Fruit fly (Drosophila melanogaster) whole organism, embryonic: ENCODE measurements around the gene Arl5.

Experiments
- C15 ChIP-seq: fragments of 200-800 bp; sonication (Bioruptor generic); IDR thresholded peaks from 3 replicates; pipeline ENCODE4 v1.3.6; 2022; ENCODE audit warnings: missing biosample characterization, missing genetic modification characterization
- CG10462 ChIP-seq: fragments of 200-800 bp; sonication (Bioruptor generic); optimal IDR thresholded peaks from 2 replicates; lab custom pipeline; 2016; ENCODE audit warnings: missing biosample characterization, missing genetic modification characterization
- CG10565 ChIP-seq: fragments of 200-800 bp; sonication (Bioruptor generic); optimal IDR thresholded peaks from 3 replicates; lab custom pipeline; 2016; ENCODE audit warnings: missing biosample characterization, mild to moderate bottlenecking, missing genetic modification characterization
- CG11723 ChIP-seq: fragments of 200-800 bp; sonication (Bioruptor generic); optimal IDR thresholded peaks from 2 replicates; lab custom pipeline; 2017; ENCODE audit warnings: missing biosample characterization, mild to moderate bottlenecking, missing genetic modification characterization
- CG12104 ChIP-seq: fragments of 200-800 bp; sonication (Bioruptor generic); optimal IDR thresholded peaks from 3 replicates; lab custom pipeline; 2016; ENCODE audit warnings: missing biosample characterization, missing genetic modification characterization
- CG1233 ChIP-seq: fragments of 200-800 bp; sonication (Bioruptor generic); optimal IDR thresholded peaks from 4 replicates; lab custom pipeline; 2018; ENCODE audit warnings: missing biosample characterization, mild to moderate bottlenecking, missing genetic modification characterization
- CG18599 ChIP-seq: fragments of 200-800 bp; sonication (Bioruptor generic); optimal IDR thresholded peaks from 3 replicates; lab custom pipeline; 2017; ENCODE audit warnings: missing biosample characterization, missing genetic modification characterization, mild to moderate bottlenecking, moderate library complexity, missing genetic modification reagents
- CG2199 ChIP-seq: fragments of 200-800 bp; sonication (Bioruptor generic); IDR thresholded peaks from 3 replicates; pipeline ENCODE4 v1.3.6; 2022; ENCODE audit warnings: missing biosample characterization, missing genetic modification characterization
- CG2202 ChIP-seq: fragments of 200-800 bp; sonication (Bioruptor generic); optimal IDR thresholded peaks from 2 replicates; lab custom pipeline; 2018; ENCODE audit warnings: missing biosample characterization, mild to moderate bottlenecking, missing genetic modification characterization
- CG2712 ChIP-seq: fragments of 200-800 bp; optimal IDR thresholded peaks from 3 replicates; lab custom pipeline; 2019; ENCODE audit warnings: missing biosample characterization, mild to moderate bottlenecking, missing genetic modification characterization, moderate library complexity
- CG2875 ChIP-seq: fragments of 200-800 bp; sonication (Bioruptor generic); optimal IDR thresholded peaks from 2 replicates; lab custom pipeline; 2017; ENCODE audit warnings: missing biosample characterization, mild to moderate bottlenecking, missing genetic modification characterization, missing genetic modification reagents
- CG32772 ChIP-seq: fragments of 200-800 bp; sonication (Bioruptor generic); IDR thresholded peaks from 2 replicates; pipeline ENCODE4 v1.3.6; 2022; ENCODE audit warnings: missing biosample characterization, missing genetic modification characterization
- CG4707 ChIP-seq: fragments of 200-800 bp; sonication (Bioruptor generic); optimal IDR thresholded peaks from 2 replicates; lab custom pipeline; 2018; ENCODE audit warnings: missing biosample characterization, mild to moderate bottlenecking, missing genetic modification characterization, moderate library complexity
- CG4820 ChIP-seq: fragments of 200-800 bp; sonication (Bioruptor generic); optimal IDR thresholded peaks from 3 replicates; lab custom pipeline; 2016; ENCODE audit warnings: missing biosample characterization, missing genetic modification characterization
- CG7357 ChIP-seq: fragments of 200-800 bp; sonication (Bioruptor generic); IDR thresholded peaks from 3 replicates; pipeline ENCODE4 v1.3.6; 2022; ENCODE audit warnings: missing biosample characterization, missing genetic modification characterization
- CG8944 ChIP-seq: fragments of 200-800 bp; sonication (Bioruptor generic); optimal IDR thresholded peaks from 3 replicates; lab custom pipeline; 2016; ENCODE audit warnings: missing biosample characterization, missing genetic modification characterization
- CG9932 ChIP-seq: fragments of 200-800 bp; sonication (Bioruptor generic); IDR thresholded peaks from 2 replicates; pipeline ENCODE4 v1.3.6; 2022; ENCODE audit warnings: missing biosample characterization, missing genetic modification characterization
- D ChIP-seq, 2 experiments: fragments of 200-800 bp in 1 of 2; fragments of >200 bp in 1 of 2; sonication (Bioruptor generic) in 1 of 2; optimal IDR thresholded peaks; 2 replicates in 1 of 2; 3 replicates in 1 of 2; lab custom pipeline; 2017; ENCODE audit warnings: mild to moderate bottlenecking in 1 of 2, missing biosample characterization in 1 of 2, missing genetic modification characterization in 1 of 2, missing genetic modification reagents in 1 of 2
- Dip2 ChIP-seq: fragments of 200-800 bp; sonication (Bioruptor generic); IDR thresholded peaks from 2 replicates; pipeline ENCODE4 v1.3.6; 2022; ENCODE audit warnings: missing biosample characterization, missing genetic modification characterization
- Dp ChIP-seq: fragments of 200-800 bp; sonication (Bioruptor generic); optimal IDR thresholded peaks from 2 replicates; lab custom pipeline; 2018; ENCODE audit warnings: missing biosample characterization, mild to moderate bottlenecking, missing genetic modification characterization, moderate library complexity
- HHEX ChIP-seq: fragments of 200-800 bp; sonication (Bioruptor generic); optimal IDR thresholded peaks from 3 replicates; lab custom pipeline; 2017; ENCODE audit warnings: missing biosample characterization, mild to moderate bottlenecking, missing genetic modification characterization, missing genetic modification reagents
- HmgD ChIP-seq: fragments of 200-800 bp; sonication (Bioruptor generic); optimal IDR thresholded peaks from 3 replicates; lab custom pipeline; 2016; ENCODE audit warnings: missing biosample characterization, missing genetic modification characterization
- Med ChIP-seq: fragments of 200-800 bp; sonication (Bioruptor generic); peaks from one replicate; lab custom pipeline; 2016; ENCODE audit warnings: missing biosample characterization, missing genetic modification characterization, mild to moderate bottlenecking, inconsistent platforms, moderate library complexity
- Nf-YC ChIP-seq: fragments of 200-800 bp; optimal IDR thresholded peaks from 3 replicates; lab custom pipeline; 2019; ENCODE audit warnings: missing biosample characterization, mild to moderate bottlenecking, missing genetic modification characterization, moderate library complexity
- Oaz ChIP-seq: fragments of 200-800 bp; sonication (Bioruptor generic); IDR thresholded peaks from 2 replicates; pipeline ENCODE4 v1.3.6; 2022; ENCODE audit warnings: missing biosample characterization, missing genetic modification characterization
- Pdp1 ChIP-seq, 2 experiments: fragments of 200-800 bp; sonication (Bioruptor generic); optimal IDR thresholded peaks; 3 replicates each; lab custom pipeline; 2016; ENCODE audit warnings: missing biosample characterization in 2 of 2, missing genetic modification characterization in 2 of 2, mild to moderate bottlenecking in 1 of 2, moderate library complexity in 1 of 2
- Rfx ChIP-seq: fragments of 200-800 bp; sonication (Bioruptor generic); IDR thresholded peaks from 2 replicates; pipeline ENCODE4 v1.3.6; 2022; ENCODE audit warnings: missing biosample characterization, missing genetic modification characterization
- aop ChIP-seq: fragments of 200-800 bp; sonication (Bioruptor generic); IDR thresholded peaks from 2 replicates; pipeline ENCODE4 v1.3.6; 2022; ENCODE audit warnings: missing biosample characterization, missing genetic modification characterization
- btn ChIP-seq: fragments of 200-800 bp; sonication (Bioruptor generic); optimal IDR thresholded peaks from 2 replicates; lab custom pipeline; 2016; ENCODE audit warnings: missing biosample characterization, missing genetic modification characterization
- cwo ChIP-seq: fragments of 200-800 bp; sonication (Bioruptor generic); optimal IDR thresholded peaks from 3 replicates; lab custom pipeline; 2017; ENCODE audit warnings: missing biosample characterization, missing genetic modification characterization, mild to moderate bottlenecking, moderate library complexity, missing genetic modification reagents
- dan ChIP-seq: fragments of 200-800 bp; sonication (Bioruptor generic); IDR thresholded peaks from 2 replicates; pipeline ENCODE4 v1.3.6; 2022; ENCODE audit warnings: missing biosample characterization, missing genetic modification characterization
- danr ChIP-seq: fragments of 200-800 bp; sonication (Bioruptor generic); IDR thresholded peaks from 2 replicates; pipeline ENCODE4 v1.3.6; 2022; ENCODE audit warnings: missing biosample characterization, missing genetic modification characterization
- dpn ChIP-seq, 2 experiments: fragments of 200-800 bp; sonication (Bioruptor generic); optimal IDR thresholded peaks; 3 replicates each; lab custom pipeline; 2016; ENCODE audit warnings: missing biosample characterization in 2 of 2, missing genetic modification characterization in 2 of 2
- inv ChIP-seq: fragments of 200-800 bp; sonication (Bioruptor generic); IDR thresholded peaks from 2 replicates; pipeline ENCODE4 v1.3.6; 2022; ENCODE audit warnings: missing biosample characterization, missing genetic modification characterization; ENCODE audit not compliant: partially characterized antibody
- jigr1 ChIP-seq: fragments of 200-800 bp; sonication (Bioruptor generic); IDR thresholded peaks from 3 replicates; pipeline ENCODE4 v1.3.6; 2022; ENCODE audit warnings: missing biosample characterization, missing genetic modification characterization
- maf-S ChIP-seq: fragments of 200-800 bp; sonication (Bioruptor generic); optimal IDR thresholded peaks from 2 replicates; lab custom pipeline; 2016; ENCODE audit warnings: missing biosample characterization, missing genetic modification characterization
- mld ChIP-seq: fragments of 200-800 bp; sonication (Bioruptor generic); IDR thresholded peaks from 3 replicates; pipeline ENCODE4 v1.3.6; 2022; ENCODE audit warnings: missing biosample characterization, missing genetic modification characterization; ENCODE audit not compliant: partially characterized antibody
- nau ChIP-seq: fragments of 200-800 bp; sonication (Bioruptor generic); optimal IDR thresholded peaks from 3 replicates; lab custom pipeline; 2017; ENCODE audit warnings: missing biosample characterization, mild to moderate bottlenecking, missing genetic modification characterization, missing genetic modification reagents
- odd ChIP-seq: fragments of 200-800 bp; sonication (Bioruptor generic); optimal IDR thresholded peaks from 2 replicates; lab custom pipeline; 2017; ENCODE audit warnings: missing biosample characterization, mild to moderate bottlenecking, missing genetic modification characterization
- onecut ChIP-seq: fragments of 200-800 bp; sonication (Bioruptor generic); IDR thresholded peaks from 2 replicates; pipeline ENCODE4 v1.3.6; 2022; ENCODE audit warnings: missing biosample characterization, missing genetic modification characterization
- otp ChIP-seq: fragments of 200-800 bp; sonication (Bioruptor generic); IDR thresholded peaks from 3 replicates; pipeline ENCODE4, ENCODE4 v1.3.6; 2022; ENCODE audit warnings: missing biosample characterization, missing genetic modification characterization
- prd ChIP-seq, 3 experiments: fragments of >200 bp in 2 of 3; fragments of 200-800 bp in 1 of 3; sonication (Bioruptor generic) in 1 of 3; optimal IDR thresholded peaks in 2 of 3; IDR thresholded peaks in 1 of 3; 2 replicates in 2 of 3; 3 replicates in 1 of 3; pipeline versions ENCODE4 v1.3.6 to Lab custom; 2017 to 2022; ENCODE audit warnings: missing biosample characterization in 1 of 3, missing genetic modification characterization in 1 of 3
- tll ChIP-seq, 2 experiments: fragments of 200-800 bp in 1 of 2; fragments of >200 bp in 1 of 2; sonication (Bioruptor generic) in 1 of 2; optimal IDR thresholded peaks; 2 replicates each; lab custom pipeline; 2017 to 2019; ENCODE audit warnings: missing biosample characterization in 2 of 2, missing genetic modification characterization in 2 of 2, mild to moderate bottlenecking in 1 of 2, moderate library complexity in 1 of 2
- tna ChIP-seq: fragments of 200-800 bp; sonication (Bioruptor generic); IDR thresholded peaks from 2 replicates; pipeline ENCODE4 v1.3.6; 2022; ENCODE audit warnings: missing biosample characterization, missing genetic modification characterization; ENCODE audit not compliant: partially characterized antibody
- tup ChIP-seq: fragments of 200-800 bp; sonication (Bioruptor generic); optimal IDR thresholded peaks from 2 replicates; lab custom pipeline; 2016; ENCODE audit warnings: missing biosample characterization, mild to moderate bottlenecking, missing genetic modification characterization, moderate library complexity
- tx ChIP-seq: fragments of 200-800 bp; sonication (Bioruptor generic); optimal IDR thresholded peaks from 2 replicates; lab custom pipeline; 2016; ENCODE audit warnings: missing biosample characterization, missing genetic modification characterization
- zen ChIP-seq: fragments of 200-800 bp; sonication (Bioruptor generic); optimal IDR thresholded peaks from 3 replicates; lab custom pipeline; 2018; ENCODE audit warnings: missing biosample characterization, mild to moderate bottlenecking, missing genetic modification characterization, moderate library complexity

The Arl5 gene

dm6 chr3L:8340264-8341095, 40.8 kb upstream of the Arl5 start, which contains the start of the genes Prim1 and CG7083 (continued):
- TF ChIP-seq CG4707 (GFP tag; lab: Kevin White, UChicago): no peak
- TF ChIP-seq CG8944: peak; percentile 33
- no peak for TF ChIP-seq Oaz
- peak; percentile 94 for TF ChIP-seq Med (GFP tag; lab: Kevin White, UChicago)
- no peak for TF ChIP-seq inv (GFP tag; lab: Robert Waterston, UW)
- peak; percentile 66 for TF ChIP-seq tx
- no peak for TF ChIP-seq jigr1 (GFP tag; lab: Robert Waterston, UW)
- TF ChIP-seq aop (GFP tag; lab: Robert Waterston, UW): no peak
- TF ChIP-seq CG12104: peak; percentile 3
- TF ChIP-seq CG1233: peak; percentile 53
- TF ChIP-seq btn (GFP tag; lab: Kevin White, UChicago): no peak
- TF ChIP-seq CG2875 (GFP tag; lab: Kevin White, UChicago): no peak
- peak; percentile 77 for TF ChIP-seq CG18599 (GFP tag; lab: Kevin White, UChicago)
- TF ChIP-seq dpn (GFP tag; optimal IDR thresholded peaks at IDR 0.05; lab: Kevin White, UChicago): peak; percentile 43 to 52
- TF ChIP-seq HmgD (GFP tag; lab: Kevin White, UChicago): peak; percentile 26
- no peak for TF ChIP-seq CG10565 (GFP tag; lab: Kevin White, UChicago)
- TF ChIP-seq Nf-YC (tag; lab: Kevin White, UChicago): peak; percentile 47
- TF ChIP-seq Rfx (GFP tag; lab: Robert Waterston, UW): peak; percentile 51
- peak; percentile 55 for TF ChIP-seq CG2712 (tag; lab: Kevin White, UChicago)
- peak; percentile 24 for TF ChIP-seq CG2202 (tag; lab: Kevin White, UChicago)
- TF ChIP-seq CG2199 (GFP tag; lab: Robert Waterston, UW): no peak
- TF ChIP-seq odd: no peak
- no peak for TF ChIP-seq prd (optimal IDR thresholded peaks at IDR 0.05; lab: Kevin White, UChicago)
- peak; percentile 59 for TF ChIP-seq prd (GFP tag; IDR thresholded peaks at IDR 0.05; lab: Robert Waterston, UW)
- peak; percentile 21 for TF ChIP-seq cwo
- TF ChIP-seq CG7357 (GFP tag; lab: Robert Waterston, UW): no peak
- TF ChIP-seq maf-S: peak; percentile 39
- peak; percentile 24; the same call in 1 of the 2 replicates for TF ChIP-seq onecut (GFP tag; lab: Robert Waterston, UW)
- TF ChIP-seq CG32772: no peak
- no peak for TF ChIP-seq C15 (GFP tag; lab: Robert Waterston, UW)
- TF ChIP-seq zen (tag; lab: Kevin White, UChicago): peak; percentile 63
- no peak for TF ChIP-seq danr (GFP tag; lab: Robert Waterston, UW)
- peak; percentile 48 for TF ChIP-seq CG10462
- no peak for TF ChIP-seq D (optimal IDR thresholded peaks at IDR 0.05; lab: Kevin White, UChicago)
- TF ChIP-seq D (GFP tag; optimal IDR thresholded peaks at IDR 0.05; lab: Kevin White, UChicago): peak; percentile 17
- peak; percentile 5 for TF ChIP-seq CG11723 (GFP tag; lab: Kevin White, UChicago)
- TF ChIP-seq Dip2 (GFP tag; lab: Robert Waterston, UW): no peak
- TF ChIP-seq tup: peak; percentile 24
- TF ChIP-seq HHEX (GFP tag; lab: Kevin White, UChicago): peak; percentile 20
- no peak for TF ChIP-seq tll (GFP tag; optimal IDR thresholded peaks at IDR 0.05; lab: Kevin White, UChicago)
- peak; percentile 57 to 90 for TF ChIP-seq Pdp1 (GFP tag; optimal IDR thresholded peaks at IDR 0.05; lab: Kevin White, UChicago)
- peak; percentile 23 for TF ChIP-seq CG4820 (GFP tag; lab: Kevin White, UChicago)
- 0 out of 3 replicates have a peak, but pooled peaks have one; percentile 9 for TF ChIP-seq otp
- TF ChIP-seq tna: no peak
- TF ChIP-seq dan (GFP tag; lab: Robert Waterston, UW): no peak
- TF ChIP-seq Dp (GFP tag; lab: Kevin White, UChicago): peak; percentile 81
- peak; percentile 50; the same call in 1 of the 2 replicates for TF ChIP-seq CG9932 (GFP tag; lab: Robert Waterston, UW)
- 0 out of 3 replicates have a peak, but pooled peaks have one; percentile 31 for TF ChIP-seq mld (GFP tag; lab: Robert Waterston, UW)
- TF ChIP-seq nau (GFP tag; lab: Kevin White, UChicago): no peak
